Worm (Caenorhabditis elegans): Measurements from ENCODE around the gene nas-37.
A peak's percentile ranks its signal among the peaks of the same experiment; 100 is the strongest.

Gene nas-37

DNA sequence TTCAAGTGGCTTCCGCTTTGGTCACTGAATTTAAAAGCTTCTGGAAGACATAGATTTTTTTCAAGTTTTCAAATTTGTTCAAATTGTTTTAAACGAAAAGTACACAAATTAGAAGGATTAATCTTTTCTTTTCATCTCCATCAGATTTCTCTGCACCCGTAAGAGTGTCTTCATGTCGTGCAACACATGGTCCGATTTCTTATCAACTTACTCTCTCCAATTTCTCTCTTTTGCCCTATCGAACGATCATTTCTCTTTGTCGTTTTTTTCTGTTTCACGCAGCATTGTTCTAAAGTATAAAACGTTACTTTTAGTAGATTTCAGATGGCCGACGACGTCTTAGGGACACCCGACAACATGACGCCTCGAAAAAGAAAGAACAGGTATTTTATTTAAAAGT lies 16.4 kb upstream of the nas-37 start, which contains the start of gene pssy-1:
TSS of gene pssy-1 (plus strand) at position 318 of the 400 bp plus-strand sequence.
- TF ChIP-seq blmp-1 (tag; optimal IDR thresholded peaks at IDR 0.05) (peak; percentile 68), sox-4 (tag; optimal IDR thresholded peaks at IDR 0.05) (no peak), ets-5 (GFP tag; IDR thresholded peaks at IDR 0.05) (no peak), nhr-20 (tag; optimal IDR thresholded peaks at IDR 0.05) (peak; percentile 50), elt-3 (tag; optimal IDR thresholded peaks at IDR 0.05) (peak in 1 of 6 experiments; percentile 26), nhr-28 (tag; optimal IDR thresholded peaks at IDR 0.05) (no peak), nhr-71 (tag; optimal IDR thresholded peaks at IDR 0.05) (peak; percentile 25), unc-130 (tag; optimal IDR thresholded peaks at IDR 0.05) (peak; percentile 11), nhr-85 (tag) (peak; percentile 33), efl-1 (optimal IDR thresholded peaks at IDR 0.05) (no peak), efl-1 (GFP tag; optimal IDR thresholded peaks at IDR 0.05 in 1 of 2) (peak in 1 of 2 experiments; percentile 38)

DNA sequence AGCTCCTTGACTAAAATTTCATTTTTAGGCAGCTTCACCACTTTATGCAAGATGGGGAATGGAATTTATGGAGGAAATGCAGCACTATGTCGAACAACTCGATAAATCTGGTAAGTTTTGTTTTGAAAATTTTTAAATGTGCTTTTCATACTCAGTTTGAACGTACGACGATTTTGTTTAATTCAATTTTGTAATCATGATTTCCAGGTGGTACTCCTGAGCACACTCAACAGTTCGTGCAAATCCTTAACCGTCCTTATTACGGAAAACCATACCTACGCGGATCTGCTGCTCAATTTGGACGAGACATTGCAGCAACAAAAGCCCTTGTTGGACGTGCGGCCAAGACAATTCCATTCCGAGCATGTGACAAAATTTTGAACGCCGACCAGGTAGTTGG lies 13.7 kb upstream of the nas-37 start:
- TF ChIP-seq efl-1 (optimal IDR thresholded peaks at IDR 0.05) (no peak), efl-1 (GFP tag; optimal IDR thresholded peaks at IDR 0.05 in 1 of 2) (peak in 1 of 2 experiments; percentile 2), fkh-8 (tag; optimal IDR thresholded peaks at IDR 0.05) (no peak)

ce11 chrX:9958561-9958960 lies 9.7 kb upstream of the nas-37 start, which contains the start of gene ZC506.1:
Gene ZC506.1, plus strand, starts transcription at chrX:9958960.
- TF ChIP-seq efl-3 (GFP tag; optimal IDR thresholded peaks at IDR 0.05) (no peak), ztf-4 (tag; optimal IDR thresholded peaks at IDR 0.05) (peak; percentile 90), zip-4 (GFP tag; optimal IDR thresholded peaks at IDR 0.05) (peak; percentile 56), nhr-77 (tag; optimal IDR thresholded peaks at IDR 0.05) (peak; percentile 96), nhr-84 (tag; optimal IDR thresholded peaks at IDR 0.05) (no peak), nhr-47 (tag; optimal IDR thresholded peaks at IDR 0.05) (peak; percentile 93), egl-13 (tag; optimal IDR thresholded peaks at IDR 0.05) (peak; percentile 87), egl-27 (tag; optimal IDR thresholded peaks at IDR 0.05) (peak; percentile 74 to 87), zag-1 (tag; optimal IDR thresholded peaks at IDR 0.05) (peak; percentile 80), ztf-11 (tag; optimal IDR thresholded peaks at IDR 0.05) (peak in 1 of 2 experiments; percentile 45), nhr-19 (GFP tag; conservative IDR thresholded peaks at IDR 0.05) (peak; percentile 95), sptf-1 (tag; optimal IDR thresholded peaks at IDR 0.05) (no peak), pag-3 (tag; optimal IDR thresholded peaks at IDR 0.05; ENCODE audit: borderline replicate concordance, insufficient read depth) (no peak), pax-3 (tag; optimal IDR thresholded peaks at IDR 0.05) (peak; percentile 83), ceh-82 (tag; optimal IDR thresholded peaks at IDR 0.05) (peak; percentile 82 to 97 (median 91)), elt-3 (tag; optimal IDR thresholded peaks at IDR 0.05) (peak in 4 of 6 experiments; percentile 3 to 83 (median 70)), unc-98 (GFP tag; IDR thresholded peaks at IDR 0.05) (no peak), xbp-1 (tag; optimal IDR thresholded peaks at IDR 0.05) (peak; percentile 91), grh-1 (GFP tag; IDR thresholded peaks at IDR 0.05) (peak; percentile 77), C16A3.4 (tag; optimal IDR thresholded peaks at IDR 0.05) (peak; percentile 98), lin-13 (GFP tag; optimal IDR thresholded peaks at IDR 0.05) (peak; percentile 92), fkh-4 (tag; optimal IDR thresholded peaks at IDR 0.05; ENCODE audit: borderline replicate concordance) (no peak), C04F5.9 (tag; optimal IDR thresholded peaks at IDR 0.05) (peak; percentile 38), nhr-85 (tag) (peak; percentile 95), blmp-1 (tag; optimal IDR thresholded peaks at IDR 0.05) (peak; percentile 78), isw-1 (GFP tag; IDR thresholded peaks at IDR 0.05) (peak; percentile 85), nhr-237 (tag; optimal IDR thresholded peaks at IDR 0.05) (peak; percentile 82), aha-1 (tag; optimal IDR thresholded peaks at IDR 0.05) (peak; percentile 45), aly-2 (tag; optimal IDR thresholded peaks at IDR 0.05) (peak; percentile 58), Y116A8C.19 (tag; optimal IDR thresholded peaks at IDR 0.05; ENCODE audit: borderline replicate concordance) (no peak), lir-3 (tag; optimal IDR thresholded peaks at IDR 0.05; ENCODE audit: poor library complexity) (peak; percentile 77), nhr-12 (tag; optimal IDR thresholded peaks at IDR 0.05) (no peak), fkh-8 (tag; optimal IDR thresholded peaks at IDR 0.05) (peak; percentile 96), unc-62 (GFP tag; optimal IDR thresholded peaks at IDR 0.05) (no peak), ceh-90 (tag; optimal IDR thresholded peaks at IDR 0.05) (peak; percentile 48), dpl-1 (GFP tag; optimal IDR thresholded peaks at IDR 0.05) (peak; percentile 63 to 69 (median 67)), nhr-11 (tag; optimal IDR thresholded peaks at IDR 0.05) (peak; percentile 37), dsc-1 (tag; optimal IDR thresholded peaks at IDR 0.05) (peak; percentile 92), rnt-1 (tag; optimal IDR thresholded peaks at IDR 0.05) (peak; percentile 93), nhr-20 (tag; optimal IDR thresholded peaks at IDR 0.05) (peak; percentile 98), fos-1 (tag; optimal IDR thresholded peaks at IDR 0.05) (peak; percentile 88)
